Fruit fly (Drosophila melanogaster): ENCODE measurements around the gene CG9525.
A peak's percentile ranks its signal among the peaks of the same experiment; 100 is the strongest.

CG9525 gene

DNA sequence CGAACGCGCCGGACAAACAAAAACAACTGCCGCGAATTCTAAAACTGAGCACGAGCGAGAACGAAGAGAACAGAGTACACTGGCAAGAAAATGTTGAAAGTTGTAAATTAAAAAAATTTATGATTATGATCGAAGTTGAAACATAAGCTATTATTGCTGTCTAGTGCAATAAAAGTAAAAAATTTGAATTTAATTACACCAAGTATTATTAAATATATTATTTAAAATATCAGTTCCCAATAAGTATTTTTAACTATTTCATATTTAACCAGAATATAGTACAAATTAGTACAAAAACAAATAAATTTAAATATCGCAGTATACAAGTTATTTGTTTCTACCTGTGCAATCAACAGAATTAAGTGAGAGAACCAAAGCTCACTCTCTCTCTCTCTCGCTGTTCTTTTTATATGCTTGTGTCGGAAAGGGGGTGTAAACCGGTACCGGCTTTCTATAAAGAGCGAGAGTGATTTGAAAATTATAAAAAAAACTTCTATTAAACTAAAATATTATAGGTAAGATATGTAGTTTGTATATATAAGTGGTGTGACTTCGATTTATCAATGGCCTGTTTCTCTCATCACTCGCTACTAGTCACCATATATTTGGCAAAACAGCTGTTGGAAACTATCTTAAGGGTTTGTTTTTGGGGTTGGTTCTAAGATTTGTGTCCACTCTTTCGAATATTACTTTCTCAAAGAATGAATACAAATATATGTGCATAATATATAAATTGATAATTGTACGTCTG lies 10.8 kb downstream of the CG9525 start, which contains the start of gene C1GalTA (continued):
- TF ChIP-seq Tbp (GFP tag; optimal IDR thresholded peaks at IDR 0.05) (no peak), CG3995 (GFP tag; optimal IDR thresholded peaks at IDR 0.05) (peak; percentile 43), Ets65A (GFP tag) (peak; percentile 94), HLH3B (GFP tag; IDR thresholded peaks at IDR 0.05) (peak; percentile 94), Adf1 (GFP tag; IDR thresholded peaks at IDR 0.05) (peak; percentile 80), CG3281 (GFP tag; optimal IDR thresholded peaks at IDR 0.05) (peak; percentile 98), CG1233 (GFP tag; optimal IDR thresholded peaks at IDR 0.05) (peak; percentile 98), CG2129 (GFP tag; IDR thresholded peaks at IDR 0.05; ENCODE audit: partially characterized antibody) (no peak), Sin3A (optimal IDR thresholded peaks at IDR 0.05) (no peak), Atf-2 (GFP tag; optimal IDR thresholded peaks at IDR 0.05) (peak; percentile 42), D19A (tag; optimal IDR thresholded peaks at IDR 0.05) (peak; percentile 98), crol (GFP tag; IDR thresholded peaks at IDR 0.05) (peak; percentile 68), Sry-β (GFP tag; optimal IDR thresholded peaks at IDR 0.05) (peak; percentile 59), odd (GFP tag; optimal IDR thresholded peaks at IDR 0.05) (peak; percentile 97)

dm6 chr2L:8949919-8950722 lies 12.0 kb downstream of the CG9525 start:
- TF ChIP-seq CG1233 (GFP tag; optimal IDR thresholded peaks at IDR 0.05) (no peak), cg (GFP tag; optimal IDR thresholded peaks at IDR 0.05) (peak; percentile 59), chinmo (GFP tag; IDR thresholded peaks at IDR 0.05; ENCODE audit: partially characterized antibody) (0 out of 4 replicates have a peak, but pooled peaks have one; percentile 15), CG12391 (tag; optimal IDR thresholded peaks at IDR 0.05) (peak; percentile 12), phol (tag; optimal IDR thresholded peaks at IDR 0.05) (peak; percentile 13), CG4424 (GFP tag; optimal IDR thresholded peaks at IDR 0.05) (no peak), CG10321 (GFP tag; IDR thresholded peaks at IDR 0.05) (no peak), PHDP (tag; optimal IDR thresholded peaks at IDR 0.05) (no peak), CG10979 (tag; optimal IDR thresholded peaks at IDR 0.05) (peak; percentile 16), CG9727 (GFP tag; optimal IDR thresholded peaks at IDR 0.05) (peak; percentile 32), br (optimal IDR thresholded peaks at IDR 0.05) (no peak), sd (tag; optimal IDR thresholded peaks at IDR 0.05) (peak; percentile 38), tio (GFP tag; optimal IDR thresholded peaks at IDR 0.05) (peak; percentile 13), nerfin-1 (tag; optimal IDR thresholded peaks at IDR 0.05) (peak; percentile 50), grn (GFP tag; optimal IDR thresholded peaks at IDR 0.05) (no peak), CG10274 (GFP tag; optimal IDR thresholded peaks at IDR 0.05) (peak; percentile 95), pros (GFP tag; optimal IDR thresholded peaks at IDR 0.05) (peak; percentile 93), odd (GFP tag; optimal IDR thresholded peaks at IDR 0.05) (peak; percentile 8), p53 (GFP tag; optimal IDR thresholded peaks at IDR 0.05) (no peak), Tbp (GFP tag; optimal IDR thresholded peaks at IDR 0.05) (no peak), CG14710 (tag; optimal IDR thresholded peaks at IDR 0.05) (peak; percentile 11), D (optimal IDR thresholded peaks at IDR 0.05) (no peak), D (GFP tag; optimal IDR thresholded peaks at IDR 0.05) (peak; percentile 30), gem (tag; optimal IDR thresholded peaks at IDR 0.05) (peak; percentile 43), CG1529 (GFP tag; optimal IDR thresholded peaks at IDR 0.05) (no peak), sug (tag; optimal IDR thresholded peaks at IDR 0.05) (no peak), stwl (tag; optimal IDR thresholded peaks at IDR 0.05) (peak; percentile 11), lbe (GFP tag; optimal IDR thresholded peaks at IDR 0.05) (peak; percentile 46), CG30020 (tag; optimal IDR thresholded peaks at IDR 0.05) (no peak), CG33213 (GFP tag; optimal IDR thresholded peaks at IDR 0.05) (no peak), CG2678 (tag; optimal IDR thresholded peaks at IDR 0.05) (peak; percentile 16), Scr (GFP tag; IDR thresholded peaks at IDR 0.05; ENCODE audit: partially characterized antibody) (no peak), CG10431 (GFP tag; optimal IDR thresholded peaks at IDR 0.05) (peak; percentile 15), dmrt11E (tag; optimal IDR thresholded peaks at IDR 0.05) (peak; percentile 44), z (GFP tag; IDR thresholded peaks at IDR 0.05) (0 out of 3 replicates have a peak, but pooled peaks have one; percentile 16), CG17568 (GFP tag; optimal IDR thresholded peaks at IDR 0.05) (no peak)

Data from whole organism, embryonic.